Comparison of ENCODE assay signal across 1 worm cellular context in genomic region chrV:10338305-10338992, ce11.
TF ChIP-seq lines count a peak whose summit lies in the region.

Gene arx-2, minus strand, starts transcription at chrV:10338355.

TF ChIP-seq in whole organism, L1 larva, 84 proteins besides CTCF, POLR2A, EP300 and RAD21 (continued from another document):
- TF ChIP-seq isw-1 (GFP tag; IDR thresholded peaks at IDR 0.05; lab: Robert Waterston, UW) (no peak), ceh-88 (GFP tag; IDR thresholded peaks at IDR 0.05; lab: Robert Waterston, UW) (no peak), unc-130 (tag; optimal IDR thresholded peaks at IDR 0.05; lab: Kevin White, UChicago) (peak; percentile 59), elt-2 (tag; optimal IDR thresholded peaks at IDR 0.05; lab: Kevin White, UChicago) (no peak), ceh-8 (GFP tag; optimal IDR thresholded peaks at IDR 0.05; lab: Kevin White, UChicago) (no peak), efl-3 (GFP tag; optimal IDR thresholded peaks at IDR 0.05; lab: Kevin White, UChicago) (no peak), nhr-76 (tag; optimal IDR thresholded peaks at IDR 0.05; lab: Kevin White, UChicago) (no peak), tlp-1 (tag; optimal IDR thresholded peaks at IDR 0.05; lab: Kevin White, UChicago) (no peak), elt-3 (tag; optimal IDR thresholded peaks at IDR 0.05; lab: Kevin White, UChicago) (peak in 1 of 6 experiments; percentile 26), xbp-1 (tag; optimal IDR thresholded peaks at IDR 0.05; lab: Kevin White, UChicago) (no peak), fkh-8 (tag; optimal IDR thresholded peaks at IDR 0.05; lab: Kevin White, UChicago) (no peak), C04F5.9 (tag; optimal IDR thresholded peaks at IDR 0.05; lab: Kevin White, UChicago) (no peak), aha-1 (tag; optimal IDR thresholded peaks at IDR 0.05; lab: Kevin White, UChicago) (no peak), lin-14 (GFP tag; optimal IDR thresholded peaks at IDR 0.05; lab: Kevin White, UChicago) (peak; percentile 53), blmp-1 (tag; optimal IDR thresholded peaks at IDR 0.05; lab: Kevin White, UChicago) (peak; percentile 64), nhr-237 (tag; optimal IDR thresholded peaks at IDR 0.05; lab: Kevin White, UChicago) (no peak), jun-1 (tag; optimal IDR thresholded peaks at IDR 0.05; lab: Kevin White, UChicago) (no peak), Y116A8C.19 (tag; optimal IDR thresholded peaks at IDR 0.05; lab: Kevin White, UChicago; ENCODE audit: borderline replicate concordance) (no peak), ceh-63 (GFP tag; optimal IDR thresholded peaks at IDR 0.05; lab: Kevin White, UChicago) (no peak), lin-39 (tag; optimal IDR thresholded peaks at IDR 0.05; lab: Kevin White, UChicago) (no peak), snu-23 (GFP tag; optimal IDR thresholded peaks at IDR 0.05; lab: Kevin White, UChicago) (peak; percentile 36), efl-1 (optimal IDR thresholded peaks at IDR 0.05; lab: Kevin White, UChicago) (peak; percentile 40 to 44), efl-1 (GFP tag; optimal IDR thresholded peaks at IDR 0.05 in 1 of 2; lab: Kevin White, UChicago) (peak; percentile 49 to 85), sox-4 (tag; optimal IDR thresholded peaks at IDR 0.05; lab: Kevin White, UChicago) (no peak), egl-13 (tag; optimal IDR thresholded peaks at IDR 0.05; lab: Kevin White, UChicago) (no peak), nhr-28 (tag; optimal IDR thresholded peaks at IDR 0.05; lab: Kevin White, UChicago) (no peak), sptf-1 (tag; optimal IDR thresholded peaks at IDR 0.05; lab: Kevin White, UChicago) (no peak), nhr-47 (tag; optimal IDR thresholded peaks at IDR 0.05; lab: Kevin White, UChicago) (peak; percentile 12)
